Fruit fly (Drosophila melanogaster): ENCODE measurements around the gene CG3982.

CG3982 gene

DNA sequence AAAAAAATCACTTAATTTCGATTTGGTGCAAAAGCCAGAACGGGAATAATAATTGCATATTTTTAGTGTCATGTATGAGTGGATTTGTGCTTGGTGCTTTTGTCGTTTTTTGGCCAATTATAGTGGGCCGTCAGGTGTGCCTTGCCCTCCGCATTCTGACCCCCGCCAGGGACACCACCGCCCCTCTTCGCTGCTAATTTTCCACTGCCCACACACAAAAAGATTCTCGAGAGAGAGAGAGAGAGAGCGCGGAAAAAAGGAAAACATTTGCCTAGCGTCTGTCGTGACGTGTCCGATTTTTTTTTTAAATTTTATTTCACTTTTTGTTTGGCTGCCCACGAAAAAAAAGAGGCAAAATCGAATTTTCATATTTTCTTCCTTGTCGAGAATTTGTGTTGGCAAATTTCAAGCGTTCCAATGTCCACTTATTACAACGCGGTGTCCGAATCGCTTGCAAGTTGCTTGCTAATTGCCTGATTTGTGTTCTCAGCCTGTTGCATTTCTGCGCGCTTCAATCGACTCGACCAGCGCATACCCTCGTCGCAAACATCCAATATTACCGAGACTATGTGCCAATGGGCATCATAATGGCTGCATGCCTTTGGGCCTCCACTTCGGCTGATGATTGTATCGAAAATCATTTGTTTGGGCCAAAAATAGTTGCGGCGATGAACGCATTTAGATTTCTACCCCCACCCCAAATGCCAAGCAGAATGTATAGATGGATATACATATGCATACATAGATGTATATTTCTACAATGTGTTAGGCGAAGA, 14.8 kb upstream of the CG3982 start (continued):
- TF ChIP-seq CG42726 (GFP tag; IDR thresholded peaks at IDR 0.05; ENCODE audit: partially characterized antibody) (0 out of 2 replicates have a peak, but pooled peaks have one; percentile 21), otp (GFP tag; IDR thresholded peaks at IDR 0.05) (no peak), Dek (tag; optimal IDR thresholded peaks at IDR 0.05) (no peak), ap (GFP tag; IDR thresholded peaks at IDR 0.05) (no peak), E2f1 (GFP tag; IDR thresholded peaks at IDR 0.05) (no peak), tio (GFP tag; optimal IDR thresholded peaks at IDR 0.05) (no peak), CTCF (GFP tag; optimal IDR thresholded peaks at IDR 0.05) (no peak), sob (GFP tag; IDR thresholded peaks at IDR 0.05) (peak; percentile 22; the same call in 1 of the 2 replicates), twi (tag; optimal IDR thresholded peaks at IDR 0.05) (no peak), cg (GFP tag; optimal IDR thresholded peaks at IDR 0.05) (peak; percentile 8), CG7745 (tag; optimal IDR thresholded peaks at IDR 0.05) (no peak), ara (GFP tag; IDR thresholded peaks at IDR 0.05) (0 out of 2 replicates have a peak, but pooled peaks have one; percentile 23), CG3163 (GFP tag; optimal IDR thresholded peaks at IDR 0.05) (no peak), Eip74EF (GFP tag; optimal IDR thresholded peaks at IDR 0.05) (no peak), Side (GFP tag; optimal IDR thresholded peaks at IDR 0.05) (no peak), schlank (tag; optimal IDR thresholded peaks at IDR 0.05) (no peak), sqz (GFP tag; optimal IDR thresholded peaks at IDR 0.05) (no peak), unpg (GFP tag; optimal IDR thresholded peaks at IDR 0.05) (no peak), CG4282 (GFP tag; optimal IDR thresholded peaks at IDR 0.05) (no peak), pros (GFP tag; optimal IDR thresholded peaks at IDR 0.05) (no peak), CG34224 (GFP tag; IDR thresholded peaks at IDR 0.05; ENCODE audit: partially characterized antibody) (no peak), amos (GFP tag; IDR thresholded peaks at IDR 0.05; ENCODE audit: partially characterized antibody) (no peak), ftz-f1 (GFP tag; optimal IDR thresholded peaks at IDR 0.05) (peak; percentile 51), CG32767 (GFP tag; IDR thresholded peaks at IDR 0.05) (0 out of 2 replicates have a peak, but pooled peaks have one; percentile 13), pzg (GFP tag; optimal IDR thresholded peaks at IDR 0.05) (no peak), sim (GFP tag; IDR thresholded peaks at IDR 0.05) (no peak), CG16863 (GFP tag; optimal IDR thresholded peaks at IDR 0.05) (no peak), ase (GFP tag; IDR thresholded peaks at IDR 0.05) (no peak), z (GFP tag; IDR thresholded peaks at IDR 0.05) (no peak), zf30C (GFP tag; optimal IDR thresholded peaks at IDR 0.05) (no peak), Fer2 (tag; optimal IDR thresholded peaks at IDR 0.05) (no peak), cad (GFP tag; optimal IDR thresholded peaks at IDR 0.05) (no peak), sisA (GFP tag; IDR thresholded peaks at IDR 0.05) (no peak), Hsf (GFP tag; optimal IDR thresholded peaks at IDR 0.05) (no peak), CG11504 (tag; optimal IDR thresholded peaks at IDR 0.05) (no peak), CG9932 (GFP tag; IDR thresholded peaks at IDR 0.05) (no peak), Max (GFP tag; optimal IDR thresholded peaks at IDR 0.05) (no peak), exex (tag; optimal IDR thresholded peaks at IDR 0.05) (no peak), Dip3 (GFP tag; optimal IDR thresholded peaks at IDR 0.05) (no peak), CkIIα-i1 (GFP tag; IDR thresholded peaks at IDR 0.05) (no peak), C15 (GFP tag; IDR thresholded peaks at IDR 0.05) (no peak), ken (GFP tag; IDR thresholded peaks at IDR 0.05) (no peak), toy (GFP tag; IDR thresholded peaks at IDR 0.05) (no peak), insv (GFP tag; optimal IDR thresholded peaks at IDR 0.05) (no peak), CG31365 (tag; optimal IDR thresholded peaks at IDR 0.05) (no peak), CG14441 (GFP tag; IDR thresholded peaks at IDR 0.05) (no peak), CG2116 (GFP tag; optimal IDR thresholded peaks at IDR 0.05) (no peak), HmgD (GFP tag; optimal IDR thresholded peaks at IDR 0.05) (no peak), BtbVII (GFP tag; optimal IDR thresholded peaks at IDR 0.05) (no peak), gce (GFP tag; IDR thresholded peaks at IDR 0.05) (no peak), grn (GFP tag; optimal IDR thresholded peaks at IDR 0.05) (no peak)

All from whole organism, embryonic.